Fruit fly (Drosophila melanogaster) whole organism: Measurements from ENCODE around the gene Cyp4s3.

ENCODE experiments used
- CG8478 ChIP-seq: fragments of >200 bp; optimal IDR thresholded peaks from 2 replicates; lab custom pipeline; 2018; ENCODE audit warnings: inconsistent platforms
- psq ChIP-seq: fragments of >200 bp; optimal IDR thresholded peaks from 2 replicates; lab custom pipeline; 2017
- usp ChIP-seq: fragments of >200 bp; optimal IDR thresholded peaks from 2 replicates; lab custom pipeline; 2017; ENCODE audit warnings: missing biosample characterization, missing genetic modification characterization, mixed read lengths

dm6 chrX:15127880-15128644 lies 11.7 kb upstream of the Cyp4s3 start:
- TF ChIP-seq usp (GFP tag; lab: Kevin White, UChicago) (no peak), psq (lab: Kevin White, UChicago) (no peak), CG8478 (lab: Kevin White, UChicago) (no peak)
